Fruit fly (Drosophila melanogaster): Measurements from ENCODE around the gene CG5292.

DNA sequence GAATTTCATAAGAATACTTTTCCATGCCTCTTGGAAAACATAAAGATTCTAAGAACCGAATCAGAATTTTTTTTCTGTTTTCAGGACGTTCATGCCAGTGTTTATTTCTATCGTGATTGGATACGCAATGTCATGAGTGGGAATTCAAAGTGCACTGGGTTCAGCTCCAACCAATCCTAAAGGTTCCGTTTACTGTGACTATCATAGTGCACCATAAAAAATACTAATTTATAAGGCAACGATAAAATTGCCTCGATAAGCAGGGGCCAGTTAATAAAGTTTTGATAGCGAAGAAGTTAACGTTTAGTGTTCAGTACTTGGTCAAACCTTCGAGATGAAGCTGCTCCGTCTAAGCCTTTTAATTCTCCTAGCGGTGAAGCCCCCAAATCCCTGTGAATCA lies 23.7 kb upstream of the CG5292 start, which contains the start of gene CG31265:
- no peak for TF ChIP-seq woc (GFP tag; optimal IDR thresholded peaks at IDR 0.05)
- TF ChIP-seq lola (GFP tag; optimal IDR thresholded peaks at IDR 0.05): no peak
- TF ChIP-seq dmrt93B (GFP tag; optimal IDR thresholded peaks at IDR 0.05): no peak
- no peak for TF ChIP-seq HLH106 (tag; optimal IDR thresholded peaks at IDR 0.05)
- no peak for TF ChIP-seq GATAd (GFP tag; optimal IDR thresholded peaks at IDR 0.05)
